Worm (Caenorhabditis elegans) whole organism, L4/young adult: ENCODE measurements around the gene T07F12.2.

Experiments
- W03F9.2 ChIP-seq: fragments of 150-350 bp; optimal IDR thresholded peaks from 2 replicates; lab custom pipeline; 2014; ENCODE audit warnings: missing biosample characterization, missing genetic modification characterization
- dao-5 ChIP-seq: sonication (generic microtip); optimal IDR thresholded peaks from 2 replicates; lab custom pipeline; 2016; ENCODE audit warnings: missing genotype, missing genetic modification characterization, moderate library complexity, missing compliant biosample characterization
- him-1 ChIP-seq: sonication (generic microtip); optimal IDR thresholded peaks from 2 replicates; lab custom pipeline; 2016; ENCODE audit warnings: missing genotype, missing genetic modification reagents, missing genetic modification characterization, missing compliant biosample characterization

Gene T07F12.2

ce11 chrX:4920942-4921540, 31.0 kb downstream of the T07F12.2 start, which contains the start of gene K05B2.4:
Gene K05B2.4 (minus strand): TSS chrX:4920992.
- TF ChIP-seq dao-5: no peak
- TF ChIP-seq him-1: no peak
- TF ChIP-seq W03F9.2 (tag; lab: Kevin White, UChicago): no peak

ce11 chrX:4928118-4928517, 38.1 kb downstream of the T07F12.2 start:
- TF ChIP-seq dao-5 (no peak), W03F9.2 (tag; lab: Kevin White, UChicago) (no peak), him-1 (no peak)

- TF ChIP-seq W03F9.2 (tag; lab: Kevin White, UChicago) (no peak), him-1 (no peak), dao-5 (no peak)
Observed at ce11 chrX:4929657-4930056, 39.6 kb downstream of the T07F12.2 start, which contains the start of gene mct-4. Gene mct-4 (minus strand): TSS chrX:4929757.

ce11 chrX:4932023-4932422, 42.0 kb downstream of the T07F12.2 start:
- TF ChIP-seq dao-5 (no peak), him-1 (no peak), W03F9.2 (tag; lab: Kevin White, UChicago) (no peak)

ce11 chrX:4932964-4933363, 42.9 kb downstream of the T07F12.2 start:
- no peak for TF ChIP-seq W03F9.2 (tag; lab: Kevin White, UChicago)
- no peak for TF ChIP-seq him-1
- no peak for TF ChIP-seq dao-5

- no peak for TF ChIP-seq him-1
- no peak for TF ChIP-seq dao-5
- no peak for TF ChIP-seq W03F9.2 (tag; lab: Kevin White, UChicago)
Observed at ce11 chrX:4938990-4939389, 48.9 kb downstream of the T07F12.2 start.
